Worm (Caenorhabditis elegans) whole organism, L4 larva: ENCODE results near the gene F26F4.6.

ENCODE experiments used
- F49E8.2 ChIP-seq: sonication (generic microtip); optimal IDR thresholded peaks from 2 replicates; lab custom pipeline; 2016; ENCODE audit warnings: missing compliant biosample characterization, mild to moderate bottlenecking, missing genetic modification characterization, borderline replicate concordance
- daf-16 ChIP-seq, 3 experiments: sonication (generic microtip); optimal IDR thresholded peaks; 2 replicates each; lab custom pipeline; 2016 to 2017; ENCODE audit warnings: missing genetic modification characterization in 3 of 3, missing genetic modification reagents in 3 of 3, mild to moderate bottlenecking in 2 of 3, missing compliant biosample characterization in 2 of 3, missing biosample characterization in 1 of 3, moderate library complexity in 1 of 3
- lin-39 ChIP-seq: fragments of 150-350 bp; optimal IDR thresholded peaks from 2 replicates; lab custom pipeline; 2014; ENCODE audit warnings: missing biosample characterization, missing genetic modification reagents, missing genetic modification characterization
- nhr-11 ChIP-seq: fragments of 150-350 bp; optimal IDR thresholded peaks from 2 replicates; lab custom pipeline; 2014; ENCODE audit warnings: missing biosample characterization, missing genetic modification characterization
- nhr-28 ChIP-seq: fragments of 150-350 bp; optimal IDR thresholded peaks from 2 replicates; lab custom pipeline; 2014; ENCODE audit warnings: missing biosample characterization, missing genetic modification characterization
- vab-7 ChIP-seq: fragments of 200-800 bp; sonication (Bioruptor generic); IDR thresholded peaks from 2 replicates; pipeline ENCODE4 v1.3.6; 2022; ENCODE audit warnings: missing genetic modification reagents, missing genetic modification characterization, missing compliant biosample characterization

- TF ChIP-seq nhr-28 (tag; lab: Kevin White, UChicago) (no peak), F49E8.2 (tag; lab: Kevin White, UChicago) (no peak), daf-16 (GFP tag; optimal IDR thresholded peaks at IDR 0.05; lab: Kevin White, UChicago) (no peak), daf-16 (tag; optimal IDR thresholded peaks at IDR 0.05; lab: Kevin White, UChicago) (no peak), lin-39 (tag; lab: Kevin White, UChicago) (no peak), nhr-11 (tag; lab: Kevin White, UChicago) (no peak), vab-7 (GFP tag; lab: Robert Waterston, UW) (no peak)
Observed at ce11 chrIII:4913736-4914135, 20.3 kb upstream of the F26F4.6 start.
